Worm (Caenorhabditis elegans) whole organism, L4/young adult: ENCODE measurements around the gene nspc-18.
"Not testable (repeated sequence)": the region's sequence is repeated elsewhere in the genome, so short reads cannot be mapped to it uniquely, and the experiment has no call there.

Experiments
- W03F9.2 ChIP-seq: fragments of 150-350 bp; optimal IDR thresholded peaks from 2 replicates; lab custom pipeline; 2014; ENCODE audit warnings: missing biosample characterization, missing genetic modification characterization
- dao-5 ChIP-seq: sonication (generic microtip); optimal IDR thresholded peaks from 2 replicates; lab custom pipeline; 2016; ENCODE audit warnings: missing genotype, missing genetic modification characterization, moderate library complexity, missing compliant biosample characterization
- him-1 ChIP-seq: sonication (generic microtip); optimal IDR thresholded peaks from 2 replicates; lab custom pipeline; 2016; ENCODE audit warnings: missing genotype, missing genetic modification reagents, missing genetic modification characterization, missing compliant biosample characterization

nspc-18 gene

ce11 chrX:14557936-14558554, 30.6 kb upstream of the nspc-18 start, which contains the start of gene nhr-3:
TSS of gene nhr-3 (plus strand) at chrX:14558504.
- TF ChIP-seq dao-5 (tag; lab: Kevin White, UChicago) (no peak), him-1 (tag; lab: Kevin White, UChicago) (no peak), W03F9.2 (no peak)

- TF ChIP-seq him-1 (tag; lab: Kevin White, UChicago) = no peak
- no peak for TF ChIP-seq W03F9.2
- TF ChIP-seq dao-5 (tag; lab: Kevin White, UChicago) = no peak
These were observed 30.0 kb upstream of the nspc-18 start for ce11 chrX:14557352-14557935.

- TF ChIP-seq dao-5 (tag; lab: Kevin White, UChicago) (no peak), W03F9.2 (no peak), him-1 (tag; lab: Kevin White, UChicago) (no peak)
These were observed 28.9 kb upstream of the nspc-18 start for ce11 chrX:14556403-14556802.

DNA sequence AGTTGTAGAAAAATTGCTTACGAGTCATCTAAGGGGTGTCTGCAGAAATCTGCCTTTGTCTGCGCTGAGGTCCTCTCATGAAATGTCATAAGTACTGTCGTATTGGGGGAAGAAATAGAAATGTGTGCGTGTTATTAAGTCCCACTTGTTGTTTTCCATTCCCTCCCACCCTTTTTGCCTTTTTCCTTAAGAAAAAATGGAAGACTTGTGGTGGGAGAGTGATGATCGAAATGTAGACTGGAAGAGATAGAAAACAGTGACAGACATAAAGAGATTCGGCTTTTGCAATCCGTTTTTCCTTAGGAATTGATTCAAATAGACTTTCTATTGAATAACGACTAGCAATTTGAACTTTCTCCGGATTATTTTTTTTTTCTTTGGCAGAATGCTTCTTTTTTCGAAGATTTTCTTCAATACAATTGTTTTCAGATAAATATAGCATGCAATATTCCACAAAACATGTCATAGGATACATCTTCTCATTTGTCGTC, 22.3 kb upstream of the nspc-18 start, which contains the start of gene ram-5:
Gene ram-5 (plus strand): TSS at position 441 of the 491 bp plus-strand sequence.
- TF ChIP-seq dao-5 (tag; lab: Kevin White, UChicago) = no peak
- no peak for TF ChIP-seq W03F9.2
- no peak for TF ChIP-seq him-1 (tag; lab: Kevin White, UChicago)

ce11 chrX:14545543-14545942, 18.1 kb upstream of the nspc-18 start, which contains the start of gene enri-2:
TSS of gene enri-2 (plus strand) at chrX:14545843.
- TF ChIP-seq W03F9.2 (no peak), dao-5 (tag; lab: Kevin White, UChicago) (no peak), him-1 (tag; lab: Kevin White, UChicago) (no peak)

DNA sequence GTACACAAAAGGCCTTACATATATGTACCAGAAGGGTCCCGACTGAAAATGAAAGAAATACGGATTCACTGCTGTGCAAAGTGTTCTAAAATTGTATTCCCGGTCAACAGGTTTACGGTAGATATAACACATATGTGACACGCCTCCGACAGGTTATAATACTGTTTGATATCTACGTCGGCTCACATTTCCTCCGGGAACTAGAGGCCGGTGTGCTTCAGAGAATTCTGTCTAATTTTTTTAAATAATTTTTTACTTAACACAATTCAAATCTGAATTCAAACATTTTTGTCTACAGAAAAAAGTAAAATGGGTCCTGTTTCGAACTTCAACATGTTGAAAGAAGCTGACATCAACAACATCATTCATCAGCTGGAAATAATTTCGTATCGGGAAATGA, 15.8 kb upstream of the nspc-18 start, which contains the start of gene T24C2.3:
Gene T24C2.3 (plus strand): TSS at position 301 of the 400 bp plus-strand sequence.
- TF ChIP-seq dao-5 (tag; lab: Kevin White, UChicago) (no peak), him-1 (tag; lab: Kevin White, UChicago) (no peak), W03F9.2 (no peak)

DNA sequence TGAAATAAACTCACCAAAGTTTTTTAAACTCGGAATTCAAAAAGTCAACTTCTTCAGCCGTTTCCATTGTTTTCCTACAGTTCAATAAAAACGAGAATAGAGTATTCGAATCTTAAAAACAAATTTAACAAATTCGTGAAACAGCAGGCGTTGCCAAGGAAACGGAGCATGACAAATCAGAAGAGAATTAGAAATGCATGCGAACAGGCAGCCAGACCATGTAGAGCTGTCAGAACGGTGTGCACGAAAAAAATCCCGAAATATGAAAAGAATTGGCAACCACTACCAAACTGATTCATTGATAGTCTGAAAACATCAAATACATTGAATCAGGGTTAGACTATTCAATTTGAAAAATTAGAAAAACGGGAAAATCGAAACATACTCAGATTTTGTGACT, 14.5 kb upstream of the nspc-18 start, which contains the start of gene fbxa-81:
Gene fbxa-81 (minus strand): TSS at position 101 of the 400 bp plus-strand sequence.
- TF ChIP-seq W03F9.2 (no peak), dao-5 (tag; lab: Kevin White, UChicago) (no peak), him-1 (tag; lab: Kevin White, UChicago) (no peak)

- no peak for TF ChIP-seq him-1 (tag; lab: Kevin White, UChicago)
- no peak for TF ChIP-seq dao-5 (tag; lab: Kevin White, UChicago)
- no peak for TF ChIP-seq W03F9.2
These were observed 12.0 kb upstream of the nspc-18 start for ce11 chrX:14539468-14539867.

ce11 chrX:14537625-14538024, 10.2 kb upstream of the nspc-18 start:
- no peak for TF ChIP-seq him-1 (tag; lab: Kevin White, UChicago)
- no peak for TF ChIP-seq dao-5 (tag; lab: Kevin White, UChicago)
- no peak for TF ChIP-seq W03F9.2

ce11 chrX:14535913-14536312, 8.5 kb upstream of the nspc-18 start:
- TF ChIP-seq dao-5 (tag; lab: Kevin White, UChicago) (no peak), W03F9.2 (no peak), him-1 (tag; lab: Kevin White, UChicago) (no peak)

ce11 chrX:14534596-14534995, 7.1 kb upstream of the nspc-18 start:
- TF ChIP-seq W03F9.2 (no peak), dao-5 (tag; lab: Kevin White, UChicago) (no peak), him-1 (tag; lab: Kevin White, UChicago) (no peak)

- TF ChIP-seq W03F9.2 (no peak), him-1 (tag; lab: Kevin White, UChicago) (no peak), dao-5 (tag; lab: Kevin White, UChicago) (no peak)
These were observed 6.7 kb upstream of the nspc-18 start, which contains the start of gene T24C2.5 for ce11 chrX:14534117-14534516. TSS of gene T24C2.5 (plus strand) at chrX:14534417.

- no peak for TF ChIP-seq him-1 (tag; lab: Kevin White, UChicago)
- TF ChIP-seq W03F9.2 = no peak
- no peak for TF ChIP-seq dao-5 (tag; lab: Kevin White, UChicago)
These were observed 2.6 kb upstream of the nspc-18 start, which contains the start of gene nspc-20 for ce11 chrX:14530107-14530506. TSS of gene nspc-20 (minus strand) at chrX:14530207.

ce11 chrX:14528399-14528798, 940 bp upstream of the nspc-18 start, which contains the start of gene nspc-19:
TSS of gene nspc-19 (plus strand) at chrX:14528699.
- TF ChIP-seq him-1 (tag; lab: Kevin White, UChicago); dao-5 (tag; lab: Kevin White, UChicago); W03F9.2: not testable (repeated sequence)
